5 fruit fly cellular contexts compared by ENCODE assay signal in the genomic region with DNA sequence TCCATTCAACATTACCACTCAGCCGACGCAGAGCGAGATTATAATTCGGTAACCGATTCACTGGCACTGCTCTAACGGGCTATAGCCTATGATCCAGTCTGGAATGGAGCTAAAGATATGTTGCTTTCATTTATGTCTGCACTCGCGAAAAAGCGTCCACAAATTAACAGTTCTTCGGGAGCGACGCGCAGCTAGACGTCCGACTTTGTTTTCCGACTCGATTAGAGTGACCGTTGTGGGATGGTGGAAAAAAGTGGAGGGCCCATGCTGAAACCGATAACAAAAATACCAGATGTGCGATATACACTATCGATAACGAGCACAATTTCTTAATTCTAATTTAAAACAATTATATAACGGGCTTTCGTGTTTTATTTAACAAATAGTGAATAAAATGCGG.
TF ChIP-seq lines count a peak whose summit lies in the region.

A gene (minus strand): TSS at position 232 of the 400 bp plus-strand sequence.

- no peak for TF ChIP-seq CTCF in whole organism, embryonic (GFP tag; optimal IDR thresholded peaks at IDR 0.05; lab: Kevin White, UChicago)

TF ChIP-seq in whole organism, adult, 20 proteins besides CTCF, POLR2A, EP300 and RAD21 (continues in another document):
- TF ChIP-seq bab1 (GFP tag; optimal IDR thresholded peaks at IDR 0.05; lab: Kevin White, UChicago) (peak; percentile 12), CG33017 (tag; optimal IDR thresholded peaks at IDR 0.05; lab: Kevin White, UChicago) (peak; percentile 12), ovo (GFP tag; optimal IDR thresholded peaks at IDR 0.05; lab: Kevin White, UChicago) (no peak), CG12768 (GFP tag; optimal IDR thresholded peaks at IDR 0.05; lab: Kevin White, UChicago) (peak; percentile 55), cnc (optimal IDR thresholded peaks at IDR 0.05; lab: Kevin White, UChicago) (no peak), CG7045 (GFP tag; optimal IDR thresholded peaks at IDR 0.05; lab: Kevin White, UChicago) (no peak), tj (GFP tag; optimal IDR thresholded peaks at IDR 0.05; lab: Kevin White, UChicago) (peak; percentile 45), CG14711 (tag; optimal IDR thresholded peaks at IDR 0.05; lab: Kevin White, UChicago) (no peak), CG11617 (GFP tag; optimal IDR thresholded peaks at IDR 0.05; lab: Kevin White, UChicago) (no peak), CG7101 (tag; optimal IDR thresholded peaks at IDR 0.05; lab: Kevin White, UChicago) (peak; percentile 41), CG1620 (GFP tag; optimal IDR thresholded peaks at IDR 0.05; lab: Kevin White, UChicago) (no peak), Mnt (GFP tag; optimal IDR thresholded peaks at IDR 0.05; lab: Kevin White, UChicago) (peak; percentile 65), Hr96 (GFP tag; optimal IDR thresholded peaks at IDR 0.05; lab: Kevin White, UChicago) (no peak), pad (GFP tag; optimal IDR thresholded peaks at IDR 0.05; lab: Kevin White, UChicago) (no peak), CG5204 (GFP tag; optimal IDR thresholded peaks at IDR 0.05; lab: Kevin White, UChicago) (no peak), toe (GFP tag; optimal IDR thresholded peaks at IDR 0.05; lab: Kevin White, UChicago) (no peak), kay (GFP tag; lab: Kevin White, UChicago; ENCODE audit: borderline replicate concordance) (no peak), cic (GFP tag; optimal IDR thresholded peaks at IDR 0.05; lab: Kevin White, UChicago) (peak; percentile 0)

TF ChIP-seq in whole organism, embryonic, 481 proteins besides CTCF, POLR2A, EP300 and RAD21 (continues in another document):
- TF ChIP-seq unc-4 (GFP tag; IDR thresholded peaks at IDR 0.05; lab: Robert Waterston, UW; ENCODE audit: partially characterized antibody) (peak; percentile 75), kah (GFP tag; optimal IDR thresholded peaks at IDR 0.05; lab: Kevin White, UChicago) (no peak), kni (GFP tag; optimal IDR thresholded peaks at IDR 0.05; lab: Kevin White, UChicago) (no peak), CG8089 (GFP tag; optimal IDR thresholded peaks at IDR 0.05; lab: Kevin White, UChicago) (no peak), CG34224 (GFP tag; IDR thresholded peaks at IDR 0.05; lab: Robert Waterston, UW; ENCODE audit: partially characterized antibody) (peak; percentile 67), chif (GFP tag; optimal IDR thresholded peaks at IDR 0.05; lab: Kevin White, UChicago) (no peak), HmgD (GFP tag; optimal IDR thresholded peaks at IDR 0.05; lab: Kevin White, UChicago) (no peak), H2.0 (GFP tag; IDR thresholded peaks at IDR 0.05; lab: Robert Waterston, UW) (no peak), Bgb (GFP tag; IDR thresholded peaks at IDR 0.05; lab: Robert Waterston, UW; ENCODE audit: partially characterized antibody) (peak; percentile 82), CG33213 (GFP tag; optimal IDR thresholded peaks at IDR 0.05; lab: Kevin White, UChicago) (peak; percentile 2), sim (GFP tag; IDR thresholded peaks at IDR 0.05; lab: Robert Waterston, UW) (no peak), TFAM (GFP tag; optimal IDR thresholded peaks at IDR 0.05; lab: Kevin White, UChicago) (no peak), Doc3 (GFP tag; IDR thresholded peaks at IDR 0.05; lab: Robert Waterston, UW; ENCODE audit: partially characterized antibody) (peak; percentile 77), Hsf (GFP tag; optimal IDR thresholded peaks at IDR 0.05; lab: Kevin White, UChicago) (no peak), Antp (GFP tag; optimal IDR thresholded peaks at IDR 0.05; lab: Kevin White, UChicago) (no peak), cg (GFP tag; optimal IDR thresholded peaks at IDR 0.05; lab: Kevin White, UChicago) (no peak), B-H2 (GFP tag; optimal IDR thresholded peaks at IDR 0.05; lab: Kevin White, UChicago) (peak; percentile 43)

TF ChIP-seq in whole organism, prepupa, 60 proteins besides CTCF, POLR2A, EP300 and RAD21 (continues in another document):
- TF ChIP-seq salr (GFP tag; optimal IDR thresholded peaks at IDR 0.05; lab: Kevin White, UChicago): no peak
- no peak for TF ChIP-seq CG3032 (tag; optimal IDR thresholded peaks at IDR 0.05; lab: Kevin White, UChicago)
- TF ChIP-seq Hr38 (GFP tag; optimal IDR thresholded peaks at IDR 0.05; lab: Kevin White, UChicago): no peak
- TF ChIP-seq CG11762 (GFP tag; optimal IDR thresholded peaks at IDR 0.05; lab: Kevin White, UChicago; ENCODE audit: insufficient read depth): no peak
- no peak for TF ChIP-seq acj6 (GFP tag; optimal IDR thresholded peaks at IDR 0.05; lab: Kevin White, UChicago)
- no peak for TF ChIP-seq CG8632 (GFP tag; optimal IDR thresholded peaks at IDR 0.05; lab: Kevin White, UChicago)
- no peak for TF ChIP-seq CG10669 (GFP tag; optimal IDR thresholded peaks at IDR 0.05; lab: Kevin White, UChicago)
- TF ChIP-seq lz (GFP tag; optimal IDR thresholded peaks at IDR 0.05; lab: Kevin White, UChicago): peak; percentile 12
- no peak for TF ChIP-seq pdm3 (GFP tag; optimal IDR thresholded peaks at IDR 0.05; lab: Kevin White, UChicago)
- no peak for TF ChIP-seq CG6276 (GFP tag; optimal IDR thresholded peaks at IDR 0.05; lab: Kevin White, UChicago)
- TF ChIP-seq CG4318 (GFP tag; optimal IDR thresholded peaks at IDR 0.05; lab: Kevin White, UChicago): no peak
- 0 out of 3 replicates have a peak, but pooled peaks have one; percentile 11 for TF ChIP-seq eg (GFP tag; IDR thresholded peaks at IDR 0.05; lab: Robert Waterston, UW)
- no peak for TF ChIP-seq CG11294 (GFP tag; IDR thresholded peaks at IDR 0.05; lab: Robert Waterston, UW)
- no peak for TF ChIP-seq Sox15 (GFP tag; optimal IDR thresholded peaks at IDR 0.05; lab: Kevin White, UChicago)
- TF ChIP-seq Ets21C (GFP tag; optimal IDR thresholded peaks at IDR 0.05; lab: Kevin White, UChicago): no peak
- TF ChIP-seq Eip75B (GFP tag; optimal IDR thresholded peaks at IDR 0.05; lab: Kevin White, UChicago): no peak
- TF ChIP-seq Blimp-1 (GFP tag; optimal IDR thresholded peaks at IDR 0.05; lab: Kevin White, UChicago): no peak
- no peak for TF ChIP-seq CG6792 (GFP tag; optimal IDR thresholded peaks at IDR 0.05; lab: Kevin White, UChicago)
- TF ChIP-seq CG6808 (GFP tag; optimal IDR thresholded peaks at IDR 0.05; lab: Kevin White, UChicago): peak; percentile 20

TF ChIP-seq in whole organism, pupa, 21 proteins besides CTCF, POLR2A, EP300 and RAD21:
- TF ChIP-seq Snoo (tag; optimal IDR thresholded peaks at IDR 0.05; lab: Kevin White, UChicago) (peak; percentile 18), CG4496 (GFP tag; IDR thresholded peaks at IDR 0.05; lab: Robert Waterston, UW) (peak; percentile 58), Pif1A (GFP tag; optimal IDR thresholded peaks at IDR 0.05; lab: Kevin White, UChicago) (no peak)

TF ChIP-seq in whole organism, wandering third instar larva, 38 proteins besides CTCF, POLR2A, EP300 and RAD21:
- TF ChIP-seq pan (optimal IDR thresholded peaks at IDR 0.05; lab: Kevin White, UChicago) (no peak), Hr83 (GFP tag; optimal IDR thresholded peaks at IDR 0.05; lab: Kevin White, UChicago; ENCODE audit: poor library complexity, severe bottlenecking) (peak; percentile 77), dmrt93B (GFP tag; optimal IDR thresholded peaks at IDR 0.05; lab: Kevin White, UChicago) (no peak), rgr (GFP tag; optimal IDR thresholded peaks at IDR 0.05; lab: Kevin White, UChicago) (peak; percentile 20), Myc (optimal IDR thresholded peaks at IDR 0.05; lab: Kevin White, UChicago) (no peak), Hnf4 (GFP tag; optimal IDR thresholded peaks at IDR 0.05; lab: Kevin White, UChicago) (peak; percentile 58), Sp1 (GFP tag; optimal IDR thresholded peaks at IDR 0.05; lab: Kevin White, UChicago) (peak; percentile 39), Dif (GFP tag; optimal IDR thresholded peaks at IDR 0.05; lab: Kevin White, UChicago; ENCODE audit: partially characterized antibody) (peak; percentile 10), jim (GFP tag; optimal IDR thresholded peaks at IDR 0.05; lab: Kevin White, UChicago) (no peak), dl (GFP tag; optimal IDR thresholded peaks at IDR 0.05; lab: Kevin White, UChicago; ENCODE audit: insufficient read depth in 1 of 2, partially characterized antibody in 2 of 2) (no peak), Jra (GFP tag; optimal IDR thresholded peaks at IDR 0.05; lab: Kevin White, UChicago) (no peak), Abd-B (GFP tag; optimal IDR thresholded peaks at IDR 0.05; lab: Kevin White, UChicago) (no peak), dsf (GFP tag; optimal IDR thresholded peaks at IDR 0.05; lab: Kevin White, UChicago; ENCODE audit: borderline replicate concordance) (no peak), foxo (GFP tag; optimal IDR thresholded peaks at IDR 0.05; lab: Kevin White, UChicago) (peak in 1 of 2 experiments; percentile 7), tai (GFP tag; optimal IDR thresholded peaks at IDR 0.05; lab: Kevin White, UChicago) (peak; percentile 61), brk (GFP tag; optimal IDR thresholded peaks at IDR 0.05; lab: Kevin White, UChicago) (peak; percentile 1), Mio (GFP tag; optimal IDR thresholded peaks at IDR 0.05; lab: Kevin White, UChicago) (no peak), h (GFP tag; optimal IDR thresholded peaks at IDR 0.05; lab: Kevin White, UChicago) (peak; percentile 36), OdsH (GFP tag; optimal IDR thresholded peaks at IDR 0.05; lab: Kevin White, UChicago) (no peak), woc (GFP tag; optimal IDR thresholded peaks at IDR 0.05; lab: Kevin White, UChicago) (no peak), sv (GFP tag; optimal IDR thresholded peaks at IDR 0.05; lab: Kevin White, UChicago) (no peak), psq (GFP tag; optimal IDR thresholded peaks at IDR 0.05; lab: Kevin White, UChicago) (no peak), ey (GFP tag; optimal IDR thresholded peaks at IDR 0.05; lab: Kevin White, UChicago) (no peak), Rel (GFP tag; optimal IDR thresholded peaks at IDR 0.05; lab: Kevin White, UChicago) (no peak), Rel (tag; optimal IDR thresholded peaks at IDR 0.05; lab: Kevin White, UChicago) (peak; percentile 12), lola (GFP tag; optimal IDR thresholded peaks at IDR 0.05; lab: Kevin White, UChicago) (no peak), usp (GFP tag; optimal IDR thresholded peaks at IDR 0.05; lab: Kevin White, UChicago) (no peak)
